Worm (Caenorhabditis elegans): Measurements from ENCODE around the gene mans-4.

DNA sequence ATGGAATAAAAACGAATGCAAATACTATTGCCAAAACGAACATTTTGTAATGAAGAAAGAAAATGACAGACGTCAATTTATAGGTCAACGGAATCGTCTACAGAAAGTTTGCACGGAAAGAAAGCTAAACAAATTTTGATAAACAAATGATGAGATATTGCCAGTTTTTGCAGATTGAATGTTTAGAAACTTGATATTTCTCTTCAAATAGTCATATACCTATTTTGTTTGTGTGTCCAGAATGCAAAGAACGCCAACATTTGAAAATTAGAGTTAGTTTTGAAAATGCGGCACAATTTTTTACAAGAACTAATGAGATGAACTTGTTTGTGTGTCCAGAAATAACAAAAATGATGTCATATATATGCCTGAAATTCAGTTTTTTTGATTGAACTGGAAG lies 33.1 kb downstream of the mans-4 start, which contains the start of gene Y73F4A.1:
- TF ChIP-seq cog-1 (tag; optimal IDR thresholded peaks at IDR 0.05): no peak
- no peak for TF ChIP-seq T22C8.4 (GFP tag; IDR thresholded peaks at IDR 0.05)
- TF ChIP-seq ref-1 (GFP tag; conservative IDR thresholded peaks at IDR 0.05): no peak
